Worm (Caenorhabditis elegans): ENCODE measurements around the gene F10C5.3.

F10C5.3 gene

DNA sequence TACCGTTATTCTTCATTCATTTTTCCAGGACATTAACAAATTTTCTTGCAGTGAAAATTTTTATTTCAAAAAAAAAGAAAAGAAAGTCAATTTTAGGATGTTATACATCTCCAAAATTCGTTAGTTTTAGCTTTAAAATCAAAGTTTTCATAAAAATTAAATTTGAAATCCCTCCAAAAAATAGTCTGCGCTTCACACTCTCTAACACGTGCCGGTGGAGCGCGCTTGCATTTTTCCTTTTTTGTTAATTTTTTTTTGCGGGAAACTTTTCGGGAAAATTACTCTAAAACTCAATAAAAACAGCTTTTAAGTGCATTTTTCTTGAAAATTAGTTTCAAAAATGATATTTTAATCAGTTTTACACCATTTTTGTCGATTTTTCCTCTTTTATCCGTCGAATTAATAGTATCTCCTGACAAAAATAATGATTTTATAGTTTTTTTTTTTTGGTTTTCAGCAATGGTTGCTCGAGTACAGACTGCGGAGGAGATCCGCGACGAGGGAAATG is 7.5 kb downstream of the F10C5.3 start, which contains the start of gene unc-45 (continued):
- TF ChIP-seq ztf-4 (tag; optimal IDR thresholded peaks at IDR 0.05) (no peak), alr-1 (tag; optimal IDR thresholded peaks at IDR 0.05; ENCODE audit: borderline replicate concordance) (no peak), C04F5.9 (tag; optimal IDR thresholded peaks at IDR 0.05) (no peak), C34B4.2 (tag; optimal IDR thresholded peaks at IDR 0.05) (no peak), dpl-1 (GFP tag; optimal IDR thresholded peaks at IDR 0.05) (peak; percentile 91 to 94 (median 92)), zag-1 (tag; optimal IDR thresholded peaks at IDR 0.05) (no peak), snpc-4 (tag; optimal IDR thresholded peaks at IDR 0.05) (no peak), nhr-84 (tag; optimal IDR thresholded peaks at IDR 0.05) (no peak), ceh-90 (tag; optimal IDR thresholded peaks at IDR 0.05) (no peak), nhr-77 (tag; optimal IDR thresholded peaks at IDR 0.05) (peak; percentile 7), jun-1 (tag; optimal IDR thresholded peaks at IDR 0.05) (peak; percentile 18), lin-15B (tag; optimal IDR thresholded peaks at IDR 0.05) (peak; percentile 25), ceh-82 (tag; optimal IDR thresholded peaks at IDR 0.05) (peak; percentile 38 to 73 (median 64)), fkh-4 (tag; optimal IDR thresholded peaks at IDR 0.05; ENCODE audit: borderline replicate concordance) (no peak), dsc-1 (tag; optimal IDR thresholded peaks at IDR 0.05) (no peak), aly-2 (tag; optimal IDR thresholded peaks at IDR 0.05) (no peak), ama-1 (optimal IDR thresholded peaks at IDR 0.05) (no peak), isw-1 (GFP tag; IDR thresholded peaks at IDR 0.05) (peak; percentile 42), lin-14 (GFP tag; optimal IDR thresholded peaks at IDR 0.05) (no peak), mab-9 (GFP tag; IDR thresholded peaks at IDR 0.05) (no peak), nhr-12 (tag; optimal IDR thresholded peaks at IDR 0.05) (no peak), grh-1 (GFP tag; IDR thresholded peaks at IDR 0.05) (no peak), lin-39 (tag; optimal IDR thresholded peaks at IDR 0.05) (peak; percentile 19), pag-3 (tag; optimal IDR thresholded peaks at IDR 0.05; ENCODE audit: borderline replicate concordance, insufficient read depth) (no peak), elt-3 (tag; optimal IDR thresholded peaks at IDR 0.05) (peak in 1 of 6 experiments; percentile 17), mep-1 (tag; optimal IDR thresholded peaks at IDR 0.05) (peak; percentile 58), nhr-28 (tag; optimal IDR thresholded peaks at IDR 0.05) (no peak), pqm-1 (tag; optimal IDR thresholded peaks at IDR 0.05) (no peak), lsy-2 (tag; optimal IDR thresholded peaks at IDR 0.05) (peak; percentile 61 to 82), egl-13 (tag; optimal IDR thresholded peaks at IDR 0.05) (no peak), mdl-1 (tag; optimal IDR thresholded peaks at IDR 0.05) (no peak)

DNA sequence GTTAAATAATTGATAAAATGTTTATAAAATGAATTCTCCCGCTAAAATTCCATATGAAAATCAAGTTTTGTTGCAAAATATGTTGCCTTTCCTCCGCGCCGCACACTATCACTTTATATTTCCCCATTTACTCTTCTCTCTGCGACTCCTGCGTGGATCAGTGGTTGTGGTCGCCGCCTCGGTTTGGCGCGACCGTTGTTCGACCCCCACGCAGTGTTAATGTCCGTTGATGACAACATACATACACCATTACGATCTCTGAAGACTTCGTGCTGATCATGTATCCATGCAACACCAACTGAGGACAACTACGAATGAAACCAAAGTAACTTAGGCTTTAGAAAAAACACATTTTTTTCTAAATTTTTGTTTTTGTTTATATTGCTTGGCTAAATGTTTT is 18.9 kb downstream of the F10C5.3 start:
- TF ChIP-seq elt-3 (tag; optimal IDR thresholded peaks at IDR 0.05) (peak in 2 of 6 experiments; percentile 23 to 65), nhr-76 (tag; optimal IDR thresholded peaks at IDR 0.05) (no peak), nhr-19 (GFP tag; conservative IDR thresholded peaks at IDR 0.05) (peak; percentile 56), ceh-8 (GFP tag; optimal IDR thresholded peaks at IDR 0.05) (peak; percentile 41), elt-2 (tag; optimal IDR thresholded peaks at IDR 0.05) (peak; percentile 48), fos-1 (tag; optimal IDR thresholded peaks at IDR 0.05) (peak; percentile 81), lsy-2 (tag; optimal IDR thresholded peaks at IDR 0.05) (peak; percentile 73 to 87), Y116A8C.19 (tag; optimal IDR thresholded peaks at IDR 0.05; ENCODE audit: borderline replicate concordance) (no peak), nhr-237 (tag; optimal IDR thresholded peaks at IDR 0.05) (no peak), pax-3 (tag; optimal IDR thresholded peaks at IDR 0.05) (peak; percentile 61), ceh-90 (tag; optimal IDR thresholded peaks at IDR 0.05) (no peak), lin-39 (tag; optimal IDR thresholded peaks at IDR 0.05) (no peak), pqm-1 (tag; optimal IDR thresholded peaks at IDR 0.05) (no peak), ces-1 (GFP tag; optimal IDR thresholded peaks at IDR 0.05) (no peak), egl-27 (tag; optimal IDR thresholded peaks at IDR 0.05) (peak in 1 of 2 experiments; percentile 20), nhr-47 (tag; optimal IDR thresholded peaks at IDR 0.05) (peak; percentile 87), nhr-20 (tag; optimal IDR thresholded peaks at IDR 0.05) (peak; percentile 81), ets-5 (GFP tag; IDR thresholded peaks at IDR 0.05) (no peak), nhr-28 (tag; optimal IDR thresholded peaks at IDR 0.05) (no peak), vab-15 (tag; optimal IDR thresholded peaks at IDR 0.05) (no peak), ztf-4 (tag; optimal IDR thresholded peaks at IDR 0.05) (peak; percentile 61), fkh-10 (GFP tag; optimal IDR thresholded peaks at IDR 0.05) (peak; percentile 39), irx-1 (tag; optimal IDR thresholded peaks at IDR 0.05) (peak; percentile 66), unc-30 (tag; optimal IDR thresholded peaks at IDR 0.05) (no peak), xbp-1 (tag; optimal IDR thresholded peaks at IDR 0.05) (peak; percentile 71), aly-2 (tag; optimal IDR thresholded peaks at IDR 0.05) (peak; percentile 66), ama-1 (optimal IDR thresholded peaks at IDR 0.05) (no peak), zip-4 (GFP tag; optimal IDR thresholded peaks at IDR 0.05) (no peak), isw-1 (GFP tag; IDR thresholded peaks at IDR 0.05) (peak; percentile 20; the same call in 1 of the 2 replicates), C16A3.4 (tag; optimal IDR thresholded peaks at IDR 0.05) (peak; percentile 81)

Data from whole organism, L1 larva.